Fruit fly (Drosophila melanogaster) Kc167 (cell line): ENCODE results near the gene CG42324.

ENCODE experiments used
- Myc ChIP-seq: fragments of >200 bp; optimal IDR thresholded peaks from 2 replicates; lab custom pipeline; 2017; ENCODE audit warnings: missing external identifiers
- Sin3A ChIP-seq: fragments of >200 bp; optimal IDR thresholded peaks from 2 replicates; lab custom pipeline; 2018; ENCODE audit warnings: missing external identifiers
- h ChIP-seq: fragments of >200 bp; optimal IDR thresholded peaks from 3 replicates; lab custom pipeline; 2018; ENCODE audit warnings: missing external identifiers
- insv ChIP-seq: fragments of >200 bp; optimal IDR thresholded peaks from 3 replicates; lab custom pipeline; 2018; ENCODE audit warnings: missing external identifiers
- psq ChIP-seq: fragments of >200 bp; optimal IDR thresholded peaks from 2 replicates; lab custom pipeline; 2017; ENCODE audit warnings: missing external identifiers
- ttk ChIP-seq: sonication (Bioruptor generic); optimal IDR thresholded peaks from 2 replicates; lab custom pipeline; 2017; ENCODE audit warnings: missing external identifiers

dm6 chr3L:3552313-3552868 lies 80.1 kb downstream of the CG42324 start:
- TF ChIP-seq Sin3A (lab: Kevin White, UChicago): no peak
- TF ChIP-seq psq (lab: Kevin White, UChicago): no peak
- TF ChIP-seq Myc: no peak
- TF ChIP-seq h (lab: Kevin White, UChicago): no peak
- no peak for TF ChIP-seq ttk
- no peak for TF ChIP-seq insv (lab: Kevin White, UChicago)
